Worm (Caenorhabditis elegans) whole organism, L2 larva: ENCODE data around the gene col-117.
A peak's percentile ranks its signal among the peaks of the same experiment; 100 is the strongest.

ENCODE experiments used
- C34F6.9 ChIP-seq: fragments of 150-350 bp; optimal IDR thresholded peaks from 2 replicates; lab custom pipeline; 2014; ENCODE audit warnings: missing biosample characterization, missing genetic modification characterization
- fos-1 ChIP-seq: fragments of 150-350 bp; optimal IDR thresholded peaks from 2 replicates; lab custom pipeline; 2014; ENCODE audit warnings: missing biosample characterization, missing genetic modification characterization
- lin-11 ChIP-seq: fragments of 150-350 bp; sonication (generic microtip); optimal IDR thresholded peaks from 2 replicates; lab custom pipeline; 2014; ENCODE audit warnings: missing biosample characterization, missing genetic modification characterization, inconsistent platforms, mixed read lengths
- lsy-2 ChIP-seq, 2 experiments: fragments of 150-350 bp in 1 of 2; sonication (generic microtip) in 1 of 2; optimal IDR thresholded peaks; 2 replicates each; lab custom pipeline; 2014 to 2017; ENCODE audit warnings: missing biosample characterization in 2 of 2, missing genetic modification characterization in 2 of 2
- snpc-4 ChIP-seq: fragments of 150-350 bp; optimal IDR thresholded peaks from 2 replicates; lab custom pipeline; 2014; ENCODE audit warnings: missing biosample characterization, missing genetic modification characterization

- no peak for TF ChIP-seq snpc-4
- no peak for TF ChIP-seq C34F6.9 (tag; lab: Kevin White, UChicago)
- TF ChIP-seq fos-1 (tag; lab: Kevin White, UChicago): peak; percentile 27
- TF ChIP-seq lin-11: no peak
- no peak for TF ChIP-seq lsy-2 (tag; optimal IDR thresholded peaks at IDR 0.05; lab: Kevin White, UChicago)
Measured at ce11 chrIV:8865343-8865742, 41.3 kb upstream of the col-117 start, which contains the start of gene C09G9.1.
